Fruit fly (Drosophila melanogaster) whole organism, adult: ENCODE results near the gene CG14610.

Experiments used
- CG5204 ChIP-seq: fragments of 200-800 bp; sonication (Bioruptor generic); optimal IDR thresholded peaks from 2 replicates; lab custom pipeline; 2016; ENCODE audit warnings: missing biosample characterization, missing genetic modification characterization
- CG7045 ChIP-seq: fragments of 200-800 bp; sonication (Bioruptor generic); optimal IDR thresholded peaks from 2 replicates; lab custom pipeline; 2017; ENCODE audit warnings: missing biosample characterization, mild to moderate bottlenecking, missing genetic modification characterization
- Clk ChIP-seq: fragments of 200-800 bp; sonication (Bioruptor generic); optimal IDR thresholded peaks from 2 replicates; lab custom pipeline; 2017; ENCODE audit warnings: missing biosample characterization, missing genetic modification characterization
- cnc ChIP-seq, 2 experiments: fragments of >200 bp; optimal IDR thresholded peaks; 2 replicates each; lab custom pipeline; 2017
- kay ChIP-seq: fragments of 200-800 bp; sonication (Bioruptor generic); peaks from one replicate; lab custom pipeline; 2016; ENCODE audit warnings: missing biosample characterization, missing genetic modification characterization, borderline replicate concordance
- tj ChIP-seq: fragments of 200-800 bp; sonication (Bioruptor generic); optimal IDR thresholded peaks from 3 replicates; lab custom pipeline; 2017; ENCODE audit warnings: missing biosample characterization, mild to moderate bottlenecking, missing genetic modification characterization, moderate library complexity

dm6 chr3R:7171384-7172099, 27.4 kb upstream of the CG14610 start:
- no peak for TF ChIP-seq CG7045 (GFP tag; lab: Kevin White, UChicago)
- TF ChIP-seq tj, result no peak
- no peak for TF ChIP-seq CG5204 (GFP tag; lab: Kevin White, UChicago)
- TF ChIP-seq cnc (optimal IDR thresholded peaks at IDR 0.05; lab: Kevin White, UChicago), result no peak
- no peak for TF ChIP-seq Clk (GFP tag; lab: Kevin White, UChicago)
- no peak for TF ChIP-seq kay (GFP tag; lab: Kevin White, UChicago)
